ENCODE assay signal across 5 worm cellular contexts in genomic region chrX:6505008-6505407, ce11.
A peak's percentile ranks its signal among the peaks of the same experiment; 100 is the strongest.
TF ChIP-seq lines count a peak whose summit lies in the region.

Gene cdf-1, minus strand, starts transcription at chrX:6505143.

TF ChIP-seq in whole organism, L1 larva, 84 proteins besides CTCF, POLR2A, EP300 and RAD21 (continues in another document):
- TF ChIP-seq lin-35 (GFP tag; optimal IDR thresholded peaks at IDR 0.05; lab: Kevin White, UChicago) = peak in 1 of 2 experiments; percentile 64
- TF ChIP-seq unc-130 (tag; optimal IDR thresholded peaks at IDR 0.05; lab: Kevin White, UChicago) = peak; percentile 1
- TF ChIP-seq nhr-11 (tag; optimal IDR thresholded peaks at IDR 0.05; lab: Kevin White, UChicago) = no peak
- TF ChIP-seq lin-13 (GFP tag; optimal IDR thresholded peaks at IDR 0.05; lab: Kevin White, UChicago) = peak; percentile 50
- no peak for TF ChIP-seq alr-1 (tag; optimal IDR thresholded peaks at IDR 0.05; lab: Kevin White, UChicago; ENCODE audit: borderline replicate concordance)
- no peak for TF ChIP-seq nhr-19 (GFP tag; conservative IDR thresholded peaks at IDR 0.05; lab: Robert Waterston, UW)
- no peak for TF ChIP-seq sox-4 (tag; optimal IDR thresholded peaks at IDR 0.05; lab: Kevin White, UChicago)
- no peak for TF ChIP-seq zag-1 (tag; optimal IDR thresholded peaks at IDR 0.05; lab: Kevin White, UChicago)
- no peak for TF ChIP-seq grh-1 (GFP tag; IDR thresholded peaks at IDR 0.05; lab: Robert Waterston, UW)
- no peak for TF ChIP-seq F16B12.6 (tag; optimal IDR thresholded peaks at IDR 0.05; lab: Kevin White, UChicago)
- no peak for TF ChIP-seq unc-86 (tag; optimal IDR thresholded peaks at IDR 0.05; lab: Kevin White, UChicago)
- peak; percentile 64 for TF ChIP-seq nhr-85 (tag; lab: Kevin White, UChicago)
- TF ChIP-seq aly-2 (tag; optimal IDR thresholded peaks at IDR 0.05; lab: Kevin White, UChicago) = no peak
- TF ChIP-seq nhr-237 (tag; optimal IDR thresholded peaks at IDR 0.05; lab: Kevin White, UChicago) = no peak
- TF ChIP-seq nhr-20 (tag; optimal IDR thresholded peaks at IDR 0.05; lab: Kevin White, UChicago) = peak; percentile 29
- TF ChIP-seq lir-3 (tag; optimal IDR thresholded peaks at IDR 0.05; lab: Kevin White, UChicago; ENCODE audit: poor library complexity) = no peak
- no peak for TF ChIP-seq skn-1 (tag; optimal IDR thresholded peaks at IDR 0.05; lab: Kevin White, UChicago)
- no peak for TF ChIP-seq irx-1 (tag; optimal IDR thresholded peaks at IDR 0.05; lab: Kevin White, UChicago)
- TF ChIP-seq unc-30 (tag; optimal IDR thresholded peaks at IDR 0.05; lab: Kevin White, UChicago) = no peak

TF ChIP-seq in whole organism, L3 larva, 47 proteins besides CTCF, POLR2A, EP300 and RAD21:
- TF ChIP-seq nhr-23 (tag; optimal IDR thresholded peaks at IDR 0.05; lab: Kevin White, UChicago) = peak; percentile 45
- peak; percentile 16 for TF ChIP-seq lin-15B (tag; optimal IDR thresholded peaks at IDR 0.05; lab: Kevin White, UChicago)
- no peak for TF ChIP-seq nhr-77 (tag; optimal IDR thresholded peaks at IDR 0.05; lab: Kevin White, UChicago)
- TF ChIP-seq nhr-76 (tag; optimal IDR thresholded peaks at IDR 0.05; lab: Kevin White, UChicago) = no peak
- no peak for TF ChIP-seq mdl-1 (tag; optimal IDR thresholded peaks at IDR 0.05; lab: Kevin White, UChicago)
- TF ChIP-seq nfya-1 (tag; optimal IDR thresholded peaks at IDR 0.05; lab: Kevin White, UChicago; ENCODE audit: insufficient read depth) = peak; percentile 23
- TF ChIP-seq lsy-12 (tag; optimal IDR thresholded peaks at IDR 0.05; lab: Kevin White, UChicago) = no peak
- no peak for TF ChIP-seq R02D3.7 (tag; optimal IDR thresholded peaks at IDR 0.05; lab: Kevin White, UChicago)
- TF ChIP-seq ceh-28 (tag; optimal IDR thresholded peaks at IDR 0.05; lab: Kevin White, UChicago) = no peak
- no peak for TF ChIP-seq daf-12 (tag; optimal IDR thresholded peaks at IDR 0.05; lab: Kevin White, UChicago)
- no peak for TF ChIP-seq nhr-12 (tag; optimal IDR thresholded peaks at IDR 0.05; lab: Kevin White, UChicago)
- TF ChIP-seq elt-1 (tag; optimal IDR thresholded peaks at IDR 0.05; lab: Kevin White, UChicago) = no peak
- no peak for TF ChIP-seq fos-1 (tag; optimal IDR thresholded peaks at IDR 0.05; lab: Kevin White, UChicago)
TF ChIP-seq in whole organism, L3 larva: peak in this region for 3.

TF ChIP-seq in whole organism, early embryonic, 17 proteins besides CTCF, POLR2A, EP300 and RAD21:
- TF ChIP-seq flt-1 (GFP tag; IDR thresholded peaks at IDR 0.05; lab: Robert Waterston, UW) = no peak
- TF ChIP-seq F13C5.2 (tag; optimal IDR thresholded peaks at IDR 0.05; lab: Kevin White, UChicago) = peak; percentile 5
TF ChIP-seq in whole organism, early embryonic: peak in this region for 1.

TF ChIP-seq in whole organism, midembryonic, 9 proteins besides CTCF, POLR2A, EP300 and RAD21:
- TF ChIP-seq klf-2 (GFP tag; conservative IDR thresholded peaks at IDR 0.05; lab: Robert Waterston, UW) = no peak
- TF ChIP-seq med-1 (GFP tag; optimal IDR thresholded peaks at IDR 0.05; lab: Kevin White, UChicago; ENCODE audit: insufficient read depth) = no peak
- peak; percentile 32 for TF ChIP-seq cog-1 (tag; optimal IDR thresholded peaks at IDR 0.05; lab: Kevin White, UChicago)
- peak; percentile 27; the same call in 1 of the 2 replicates for TF ChIP-seq ztf-23 (GFP tag; IDR thresholded peaks at IDR 0.05; lab: Robert Waterston, UW)
- TF ChIP-seq ztf-29 (GFP tag; IDR thresholded peaks at IDR 0.05; lab: Robert Waterston, UW) = no peak
TF ChIP-seq in whole organism, midembryonic: peak in this region for 2.

TF ChIP-seq in whole organism, young adult, 124 proteins besides CTCF, POLR2A, EP300 and RAD21:
- TF ChIP-seq lin-54 (GFP tag; optimal IDR thresholded peaks at IDR 0.05; lab: Kevin White, UChicago) (no peak), ztf-18 (tag; optimal IDR thresholded peaks at IDR 0.05; lab: Kevin White, UChicago) (peak; percentile 80)

Comparison
In these comparisons a context has a peak if more than half of its experiments do, and no peak if none do; other contexts are left out.
1. Of the 8 proteins assayed by ChIP-seq in both whole organism, young adult and whole organism, L1 larva: peak only in whole organism, young adult: none; only in whole organism, L1 larva: dpl-1, efl-1 and unc-130; in both: none; in neither: 4; mixed calls (peak in some experiments, not most) for 1.